Worm (Caenorhabditis elegans) whole organism, L1 larva: ENCODE results near the gene apb-1.
A peak's percentile ranks its signal among the peaks of the same experiment; 100 is the strongest.

Source experiments
- C04F5.9 ChIP-seq: sonication (generic microtip); optimal IDR thresholded peaks from 2 replicates; lab custom pipeline; 2016; ENCODE audit warnings: missing genetic modification characterization, missing compliant biosample characterization
- C16A3.4 ChIP-seq: fragments of 150-350 bp; optimal IDR thresholded peaks from 2 replicates; lab custom pipeline; 2014; ENCODE audit warnings: missing biosample characterization, missing genetic modification characterization
- F16B12.6 ChIP-seq: fragments of 150-350 bp; optimal IDR thresholded peaks from 2 replicates; lab custom pipeline; 2014; ENCODE audit warnings: missing biosample characterization, missing genetic modification characterization
- Y116A8C.19 ChIP-seq: sonication (generic microtip); optimal IDR thresholded peaks from 2 replicates; lab custom pipeline; 2016; ENCODE audit warnings: missing compliant biosample characterization, missing genetic modification characterization, borderline replicate concordance
- aha-1 ChIP-seq: fragments of 150-350 bp; optimal IDR thresholded peaks from 2 replicates; lab custom pipeline; 2014; ENCODE audit warnings: missing biosample characterization, missing genetic modification characterization
- ama-1 ChIP-seq: fragments of 150-350 bp; optimal IDR thresholded peaks from 2 replicates; lab custom pipeline; 2014
- blmp-1 ChIP-seq: fragments of 150-350 bp; optimal IDR thresholded peaks from 2 replicates; lab custom pipeline; 2014; ENCODE audit warnings: missing biosample characterization, missing genetic modification characterization
- ceh-63 ChIP-seq: fragments of 200-800 bp; sonication (Bioruptor generic); optimal IDR thresholded peaks from 2 replicates; lab custom pipeline; 2018; ENCODE audit warnings: mild to moderate bottlenecking, missing genetic modification characterization, missing compliant biosample characterization
- ceh-82 ChIP-seq, 3 experiments: fragments of 150-350 bp in 1 of 3; sonication (generic microtip) in 2 of 3; optimal IDR thresholded peaks; 2 replicates each; lab custom pipeline; 2014 to 2017; ENCODE audit warnings: missing biosample characterization in 3 of 3, missing genetic modification characterization in 3 of 3
- dpl-1 ChIP-seq, 3 experiments: fragments of 150-350 bp in 2 of 3; sonication (generic microtip) in 1 of 3; optimal IDR thresholded peaks; 2 replicates each; lab custom pipeline; 2014 to 2017; ENCODE audit warnings: missing biosample characterization in 3 of 3, missing genetic modification characterization in 3 of 3, missing genetic modification reagents in 3 of 3
- dsc-1 ChIP-seq: sonication (generic microtip); optimal IDR thresholded peaks from 2 replicates; lab custom pipeline; 2016; ENCODE audit warnings: mild to moderate bottlenecking, missing genetic modification characterization, missing compliant biosample characterization
- efl-1 ChIP-seq, 4 experiments: fragments of 150-350 bp; optimal IDR thresholded peaks in 3 of 4; peaks in 1 of 4; 1 replicate in 1 of 4; 2 replicates in 3 of 4; lab custom pipeline; 2014; ENCODE audit warnings: missing biosample characterization in 2 of 4, missing genetic modification characterization in 2 of 4, missing genetic modification reagents in 2 of 4
- efl-3 ChIP-seq: fragments of 200-800 bp; sonication (Bioruptor generic); optimal IDR thresholded peaks from 2 replicates; lab custom pipeline; 2018; ENCODE audit warnings: mild to moderate bottlenecking, missing genetic modification characterization, missing compliant biosample characterization
- egl-27 ChIP-seq, 2 experiments: fragments of 150-350 bp in 1 of 2; sonication (generic microtip); optimal IDR thresholded peaks; 3 replicates each; lab custom pipeline; 2017 to 2018; ENCODE audit warnings: missing biosample characterization in 2 of 2, missing genetic modification characterization in 2 of 2, missing genetic modification reagents in 2 of 2
- elt-2 ChIP-seq: sonication (generic microtip); optimal IDR thresholded peaks from 2 replicates; lab custom pipeline; 2016; ENCODE audit warnings: missing genetic modification characterization, mild to moderate bottlenecking, inconsistent platforms, missing compliant biosample characterization, missing genetic modification reagents
- elt-3 ChIP-seq, 6 experiments: fragments of 150-350 bp in 1 of 6; sonication (generic microtip); optimal IDR thresholded peaks; 2 replicates each; lab custom pipeline; 2017 to 2018; ENCODE audit warnings: missing biosample characterization in 6 of 6, missing genetic modification characterization in 6 of 6, inconsistent platforms in 1 of 6
- fkh-8 ChIP-seq: sonication (generic microtip); optimal IDR thresholded peaks from 2 replicates; lab custom pipeline; 2016; ENCODE audit warnings: mild to moderate bottlenecking, missing genetic modification characterization, missing compliant biosample characterization
- fos-1 ChIP-seq: fragments of 150-350 bp; optimal IDR thresholded peaks from 2 replicates; lab custom pipeline; 2014; ENCODE audit warnings: missing biosample characterization, missing genetic modification characterization
- hlh-17 ChIP-seq: fragments of 200-800 bp; sonication (Bioruptor generic); optimal IDR thresholded peaks from 2 replicates; lab custom pipeline; 2018; ENCODE audit warnings: missing genetic modification characterization, mild to moderate bottlenecking, missing compliant biosample characterization, moderate library complexity, borderline replicate concordance
- hlh-4 ChIP-seq: sonication (generic microtip); optimal IDR thresholded peaks from 2 replicates; lab custom pipeline; 2016; ENCODE audit warnings: mild to moderate bottlenecking, missing genetic modification characterization, missing compliant biosample characterization
- hpl-2 ChIP-seq: fragments of 150-350 bp; optimal IDR thresholded peaks from 2 replicates; lab custom pipeline; 2014; ENCODE audit warnings: missing biosample characterization, missing genetic modification reagents, missing genetic modification characterization
- irx-1 ChIP-seq: sonication (generic microtip); optimal IDR thresholded peaks from 2 replicates; lab custom pipeline; 2016; ENCODE audit warnings: missing genetic modification characterization, missing compliant biosample characterization
- lin-35 ChIP-seq, 2 experiments: fragments of 150-350 bp; optimal IDR thresholded peaks; 2 replicates each; lab custom pipeline; 2014; ENCODE audit warnings: missing biosample characterization in 2 of 2, missing genetic modification characterization in 2 of 2, missing genetic modification reagents in 2 of 2
- lin-39 ChIP-seq: fragments of 150-350 bp; optimal IDR thresholded peaks from 2 replicates; lab custom pipeline; 2014; ENCODE audit warnings: missing biosample characterization, missing genetic modification reagents, missing genetic modification characterization
- lsy-2 ChIP-seq, 2 experiments: fragments of 150-350 bp; optimal IDR thresholded peaks; 2 replicates each; lab custom pipeline; 2014; ENCODE audit warnings: missing biosample characterization in 2 of 2, missing genetic modification characterization in 2 of 2
- mab-9 ChIP-seq: fragments of 200-800 bp; sonication (Bioruptor generic); IDR thresholded peaks from 2 replicates; pipeline ENCODE4 v1.3.6; 2022; ENCODE audit warnings: missing genetic modification reagents, missing genetic modification characterization, missing compliant biosample characterization
- mep-1 ChIP-seq: fragments of 150-350 bp; optimal IDR thresholded peaks from 2 replicates; lab custom pipeline; 2014; ENCODE audit warnings: missing biosample characterization, missing genetic modification characterization
- nhr-11 ChIP-seq: fragments of 150-350 bp; optimal IDR thresholded peaks from 2 replicates; lab custom pipeline; 2014; ENCODE audit warnings: missing biosample characterization, missing genetic modification characterization
- nhr-19 ChIP-seq: fragments of 200-800 bp; sonication (Bioruptor generic); conservative IDR thresholded peaks from 2 replicates; pipeline ENCODE4 v1.3.6; 2022; ENCODE audit warnings: missing genetic modification characterization, missing compliant biosample characterization
- nhr-20 ChIP-seq: sonication (generic microtip); optimal IDR thresholded peaks from 2 replicates; lab custom pipeline; 2016; ENCODE audit warnings: mild to moderate bottlenecking, missing genetic modification characterization, missing compliant biosample characterization
- nhr-47 ChIP-seq: sonication (generic microtip); optimal IDR thresholded peaks from 2 replicates; lab custom pipeline; 2016; ENCODE audit warnings: mild to moderate bottlenecking, missing genetic modification characterization, moderate library complexity, missing compliant biosample characterization
- nhr-77 ChIP-seq: fragments of 150-350 bp; optimal IDR thresholded peaks from 2 replicates; lab custom pipeline; 2014; ENCODE audit warnings: missing biosample characterization, missing genetic modification characterization
- nhr-84 ChIP-seq: sonication (generic microtip); optimal IDR thresholded peaks from 2 replicates; lab custom pipeline; 2017; ENCODE audit warnings: missing biosample characterization, missing genetic modification characterization
- nhr-85 ChIP-seq: sonication (generic microtip); peaks from one replicate; lab custom pipeline; 2016; ENCODE audit warnings: missing genetic modification characterization, inconsistent platforms, missing compliant biosample characterization
- nhr-90 ChIP-seq: sonication (generic microtip); optimal IDR thresholded peaks from 2 replicates; lab custom pipeline; 2016; ENCODE audit warnings: mild to moderate bottlenecking, missing genetic modification characterization, missing compliant biosample characterization; ENCODE audit not compliant: poor library complexity
- pax-3 ChIP-seq: fragments of 200-800 bp; sonication (Bioruptor generic); optimal IDR thresholded peaks from 2 replicates; lab custom pipeline; 2018; ENCODE audit warnings: mild to moderate bottlenecking, missing genetic modification characterization, moderate library complexity, missing compliant biosample characterization
- pqm-1 ChIP-seq: sonication (generic microtip); optimal IDR thresholded peaks from 3 replicates; lab custom pipeline; 2017; ENCODE audit warnings: missing biosample characterization, missing genetic modification characterization
- snpc-4 ChIP-seq: fragments of 150-350 bp; optimal IDR thresholded peaks from 2 replicates; lab custom pipeline; 2014; ENCODE audit warnings: missing biosample characterization, missing genetic modification characterization
- snu-23 ChIP-seq: sonication (generic microtip); optimal IDR thresholded peaks from 2 replicates; lab custom pipeline; 2016; ENCODE audit warnings: missing genetic modification characterization, missing compliant biosample characterization
- swsn-7 ChIP-seq: sonication (generic microtip); optimal IDR thresholded peaks from 2 replicates; lab custom pipeline; 2016; ENCODE audit warnings: missing genetic modification characterization, missing compliant biosample characterization
- tbx-2 ChIP-seq: sonication (generic microtip); optimal IDR thresholded peaks from 2 replicates; lab custom pipeline; 2016; ENCODE audit warnings: missing genetic modification characterization, missing compliant biosample characterization
- unc-86 ChIP-seq: sonication (generic microtip); optimal IDR thresholded peaks from 2 replicates; lab custom pipeline; 2016; ENCODE audit warnings: missing genetic modification characterization, missing compliant biosample characterization
- unc-98 ChIP-seq: fragments of 200-800 bp; sonication (Bioruptor generic); IDR thresholded peaks from 2 replicates; pipeline ENCODE4 v1.3.6; 2022; ENCODE audit warnings: missing genetic modification characterization, missing compliant biosample characterization
- xbp-1 ChIP-seq: sonication (generic microtip); optimal IDR thresholded peaks from 2 replicates; lab custom pipeline; 2016; ENCODE audit warnings: missing genetic modification characterization, missing compliant biosample characterization
- zag-1 ChIP-seq: fragments of 150-350 bp; optimal IDR thresholded peaks from 2 replicates; lab custom pipeline; 2014; ENCODE audit warnings: missing biosample characterization, missing genetic modification characterization
- zip-4 ChIP-seq: fragments of 200-800 bp; sonication (Bioruptor generic); optimal IDR thresholded peaks from 2 replicates; lab custom pipeline; 2018; ENCODE audit warnings: mild to moderate bottlenecking, missing genetic modification characterization, moderate library complexity, missing compliant biosample characterization
- ztf-11 ChIP-seq, 2 experiments: sonication (generic microtip); optimal IDR thresholded peaks; 2 replicates each; lab custom pipeline; 2016 to 2017; ENCODE audit warnings: missing genetic modification characterization in 2 of 2, missing biosample characterization in 1 of 2, missing compliant biosample characterization in 1 of 2
- ztf-4 ChIP-seq: fragments of 150-350 bp; optimal IDR thresholded peaks from 2 replicates; lab custom pipeline; 2014; ENCODE audit warnings: missing biosample characterization, missing genetic modification characterization

The apb-1 gene

ce11 chrIII:2619559-2619958 lies 22.7 kb upstream of the apb-1 start, which contains the start of gene ppfr-4:
Gene ppfr-4, plus strand, starts transcription at chrIII:2619936.
- TF ChIP-seq hlh-17 (GFP tag; lab: Kevin White, UChicago) (no peak), nhr-90 (tag; lab: Kevin White, UChicago) (peak; percentile 2), ceh-63 (no peak), snu-23 (GFP tag; lab: Kevin White, UChicago) (peak; percentile 31), tbx-2 (tag; lab: Kevin White, UChicago) (peak; percentile 28), nhr-84 (tag; lab: Kevin White, UChicago) (no peak), unc-98 (GFP tag; lab: Robert Waterston, UW) (no peak), blmp-1 (peak; percentile 9), efl-1 (optimal IDR thresholded peaks at IDR 0.05; lab: Kevin White, UChicago) (peak; percentile 31 to 54), efl-1 (GFP tag; optimal IDR thresholded peaks at IDR 0.05 in 1 of 2; lab: Kevin White, UChicago) (peak; percentile 48 to 85), fkh-8 (tag; lab: Kevin White, UChicago) (no peak), nhr-85 (tag; lab: Kevin White, UChicago) (peak; percentile 39), mep-1 (tag; lab: Kevin White, UChicago) (no peak), elt-2 (tag; lab: Kevin White, UChicago) (no peak), ztf-4 (tag; lab: Kevin White, UChicago) (no peak), fos-1 (tag; lab: Kevin White, UChicago) (no peak), ztf-11 (tag; optimal IDR thresholded peaks at IDR 0.05; lab: Kevin White, UChicago) (no peak), hpl-2 (GFP tag; lab: Kevin White, UChicago) (no peak), nhr-11 (tag; lab: Kevin White, UChicago) (no peak), C04F5.9 (tag; lab: Kevin White, UChicago) (no peak), pqm-1 (no peak), zag-1 (tag; lab: Kevin White, UChicago) (no peak), snpc-4 (tag; lab: Kevin White, UChicago) (no peak), nhr-19 (GFP tag; lab: Robert Waterston, UW) (no peak), ceh-82 (tag; optimal IDR thresholded peaks at IDR 0.05; lab: Kevin White, UChicago) (peak in 1 of 3 experiments; percentile 5), egl-27 (tag; optimal IDR thresholded peaks at IDR 0.05; lab: Kevin White, UChicago) (no peak), Y116A8C.19 (no peak), unc-86 (tag; lab: Kevin White, UChicago) (no peak), mab-9 (GFP tag; lab: Robert Waterston, UW) (no peak), elt-3 (tag; optimal IDR thresholded peaks at IDR 0.05; lab: Kevin White, UChicago) (no peak), irx-1 (tag; lab: Kevin White, UChicago) (no peak), nhr-47 (tag; lab: Kevin White, UChicago) (peak; percentile 2), efl-3 (GFP tag; lab: Kevin White, UChicago) (no peak), ama-1 (lab: Kevin White, UChicago) (no peak), lsy-2 (tag; optimal IDR thresholded peaks at IDR 0.05; lab: Kevin White, UChicago) (peak; percentile 39 to 54), aha-1 (tag; lab: Kevin White, UChicago) (no peak), lin-35 (GFP tag; optimal IDR thresholded peaks at IDR 0.05; lab: Kevin White, UChicago) (peak; percentile 34 to 41), lin-39 (tag; lab: Kevin White, UChicago) (peak; percentile 26), C16A3.4 (tag; lab: Kevin White, UChicago) (peak; percentile 15), nhr-77 (no peak), swsn-7 (no peak), dsc-1 (tag; lab: Kevin White, UChicago) (peak; percentile 15), nhr-20 (tag; lab: Kevin White, UChicago) (no peak), hlh-4 (tag; lab: Kevin White, UChicago) (no peak), zip-4 (GFP tag; lab: Kevin White, UChicago) (no peak), xbp-1 (tag; lab: Kevin White, UChicago) (no peak), dpl-1 (GFP tag; optimal IDR thresholded peaks at IDR 0.05; lab: Kevin White, UChicago) (peak; percentile 9 to 53 (median 45)), pax-3 (tag; lab: Kevin White, UChicago) (no peak), F16B12.6 (tag; lab: Kevin White, UChicago) (peak; percentile 87)
